Worm (Caenorhabditis elegans) whole organism, L4/young adult: ENCODE results near the gene spp-19.

Source experiments
- W03F9.2 ChIP-seq: fragments of 150-350 bp; optimal IDR thresholded peaks from 2 replicates; lab custom pipeline; 2014; ENCODE audit warnings: missing biosample characterization, missing genetic modification characterization
- him-1 ChIP-seq: sonication (generic microtip); optimal IDR thresholded peaks from 2 replicates; lab custom pipeline; 2016; ENCODE audit warnings: missing genotype, missing genetic modification reagents, missing genetic modification characterization, missing compliant biosample characterization

DNA sequence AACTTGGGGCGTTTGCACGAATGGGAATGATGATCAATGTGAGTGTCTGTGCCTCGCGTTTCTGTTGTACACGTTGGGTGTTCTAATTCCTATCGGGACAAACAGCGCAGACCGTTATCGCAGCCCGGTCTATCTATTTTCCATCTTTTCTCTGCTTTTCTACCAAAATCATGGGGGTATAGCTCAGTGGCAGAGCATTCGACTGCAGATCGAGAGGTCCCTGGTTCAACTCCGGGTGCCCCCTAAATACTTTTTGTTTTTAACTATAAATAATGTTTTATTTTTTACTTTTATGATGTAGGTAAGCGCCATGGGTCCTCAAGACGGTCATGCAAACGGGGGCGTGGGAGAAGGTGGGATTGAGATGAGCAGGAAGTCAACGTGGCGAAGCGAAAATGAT is 1.9 kb downstream of the spp-19 start:
- TF ChIP-seq W03F9.2, result no peak
- no peak for TF ChIP-seq him-1 (tag; lab: Kevin White, UChicago)
